Worm (Caenorhabditis elegans): ENCODE data around the gene Y60C6A.3.

DNA sequence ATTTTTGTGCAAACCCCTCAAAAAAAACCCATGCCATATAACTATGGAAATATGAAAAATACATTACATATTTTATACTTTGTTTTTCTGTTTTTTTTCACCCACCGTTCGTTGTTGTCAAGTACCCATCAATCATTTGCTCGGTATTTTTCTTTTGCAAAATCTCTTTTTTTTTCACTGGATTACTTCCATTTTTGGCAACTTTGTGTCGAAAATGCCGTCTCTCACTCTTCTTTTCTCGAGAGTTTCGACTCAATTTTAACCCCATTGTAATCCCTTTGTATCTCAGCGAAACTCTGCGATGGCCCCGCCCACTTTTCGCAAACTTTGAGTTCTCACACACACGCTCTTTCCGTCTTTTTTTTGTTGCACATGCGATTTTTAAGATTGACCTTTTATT lies 10.5 kb upstream of the Y60C6A.3 start:
- TF ChIP-seq ama-1 (optimal IDR thresholded peaks at IDR 0.05) (no peak), tbx-37 (GFP tag; conservative IDR thresholded peaks at IDR 0.05) (no peak), hmbx-1 (tag; optimal IDR thresholded peaks at IDR 0.05) (no peak), tbx-11 (GFP tag; IDR thresholded peaks at IDR 0.05) (no peak), ets-7 (tag; optimal IDR thresholded peaks at IDR 0.05) (no peak), hnd-1 (tag; optimal IDR thresholded peaks at IDR 0.05) (no peak), ceh-13 (GFP tag; optimal IDR thresholded peaks at IDR 0.05) (no peak), tra-4 (tag; optimal IDR thresholded peaks at IDR 0.05) (no peak)

Data from whole organism, early embryonic.